Worm (Caenorhabditis elegans): Measurements from ENCODE around the gene flr-1.

flr-1 gene

DNA sequence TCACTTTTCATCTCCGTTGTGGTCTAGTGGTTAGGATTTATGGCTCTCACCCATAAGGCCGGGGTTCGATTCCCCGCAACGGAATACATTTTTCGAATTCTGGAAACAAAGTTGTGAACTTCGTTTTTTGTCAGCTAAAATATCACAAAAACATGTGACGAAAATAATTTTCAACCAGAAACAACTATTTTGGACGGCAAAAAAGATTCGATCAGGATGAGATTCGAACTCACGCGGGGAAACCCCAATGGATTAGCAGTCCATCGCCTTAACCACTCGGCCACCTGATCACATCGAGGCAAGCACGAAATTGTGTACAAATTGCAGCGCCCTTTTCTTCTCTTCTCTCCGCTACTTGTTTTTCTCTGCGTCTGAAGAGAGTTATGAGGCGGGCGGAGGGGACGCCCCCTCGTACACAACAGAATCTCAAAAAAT, 7.7 kb downstream of the flr-1 start (continued):
- TF ChIP-seq nhr-85 (tag) (peak; percentile 79), ztf-11 (tag; optimal IDR thresholded peaks at IDR 0.05) (peak in 1 of 2 experiments; percentile 39), nhr-90 (tag; optimal IDR thresholded peaks at IDR 0.05; ENCODE audit: poor library complexity) (peak; percentile 75), lin-14 (GFP tag; optimal IDR thresholded peaks at IDR 0.05) (peak; percentile 72), mdl-1 (tag; optimal IDR thresholded peaks at IDR 0.05) (peak in 1 of 2 experiments; percentile 56), fkh-10 (GFP tag; optimal IDR thresholded peaks at IDR 0.05) (peak; percentile 11), ceh-82 (tag; optimal IDR thresholded peaks at IDR 0.05) (peak; percentile 43 to 44 (median 44)), dsc-1 (tag; optimal IDR thresholded peaks at IDR 0.05) (peak; percentile 84), snu-23 (GFP tag; optimal IDR thresholded peaks at IDR 0.05) (peak; percentile 83), ceh-8 (GFP tag; optimal IDR thresholded peaks at IDR 0.05) (peak; percentile 48), nhr-77 (tag; optimal IDR thresholded peaks at IDR 0.05) (peak; percentile 34), xbp-1 (tag; optimal IDR thresholded peaks at IDR 0.05) (peak; percentile 47), C16A3.4 (tag; optimal IDR thresholded peaks at IDR 0.05) (peak; percentile 34), swsn-7 (tag; optimal IDR thresholded peaks at IDR 0.05) (peak; percentile 60), grh-1 (GFP tag; IDR thresholded peaks at IDR 0.05) (peak; percentile 56)

DNA sequence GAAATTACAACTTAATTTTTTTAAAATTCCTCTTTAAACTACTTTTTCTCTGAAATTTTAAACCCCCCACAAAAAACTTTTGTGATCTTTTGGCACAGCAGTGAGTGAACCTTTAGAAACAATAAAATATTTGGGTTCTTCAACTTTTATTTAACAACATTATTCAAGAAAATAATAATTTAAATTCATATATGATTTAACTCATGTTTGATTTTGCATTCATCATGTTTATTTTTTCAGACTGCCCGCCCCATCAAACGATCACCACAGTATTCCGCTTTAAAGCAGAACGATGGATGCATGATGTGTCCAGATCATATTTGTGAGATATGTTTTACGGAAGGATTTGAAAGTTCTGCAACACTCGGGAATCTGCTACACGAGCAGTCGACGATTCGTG, 9.9 kb downstream of the flr-1 start, which contains the start of gene set-8:
Gene set-8, plus strand, starts transcription at position 301 of the 400 bp plus-strand sequence.
- TF ChIP-seq irx-1 (tag; optimal IDR thresholded peaks at IDR 0.05) (no peak), hlh-4 (tag; optimal IDR thresholded peaks at IDR 0.05) (no peak), fkh-8 (tag; optimal IDR thresholded peaks at IDR 0.05) (no peak), lin-35 (GFP tag; optimal IDR thresholded peaks at IDR 0.05) (no peak), mep-1 (tag; optimal IDR thresholded peaks at IDR 0.05) (no peak), ama-1 (optimal IDR thresholded peaks at IDR 0.05) (no peak), nhr-20 (tag; optimal IDR thresholded peaks at IDR 0.05) (no peak), sptf-1 (tag; optimal IDR thresholded peaks at IDR 0.05) (no peak), sox-4 (tag; optimal IDR thresholded peaks at IDR 0.05) (no peak), ceh-90 (tag; optimal IDR thresholded peaks at IDR 0.05) (no peak)

DNA sequence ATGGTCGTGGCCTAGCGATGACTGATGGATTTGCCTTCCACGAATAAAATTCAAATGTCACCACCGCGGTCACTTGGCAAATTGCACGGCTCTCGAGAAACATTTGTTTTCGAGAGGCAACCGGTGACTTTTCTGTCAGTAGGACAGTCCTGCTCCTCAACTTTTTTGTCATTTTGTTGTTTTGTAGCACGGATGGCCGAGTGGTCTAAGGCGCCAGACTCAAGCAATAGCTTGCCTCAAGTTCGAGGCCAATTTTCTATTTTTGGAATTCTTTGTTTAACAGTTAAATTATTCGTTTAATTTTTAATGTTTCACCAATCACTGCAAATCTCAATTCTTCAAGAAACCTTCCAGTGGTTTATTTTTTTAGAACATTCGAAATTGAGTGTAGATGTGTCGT, 12.1 kb downstream of the flr-1 start:
- TF ChIP-seq fkh-8 (tag; optimal IDR thresholded peaks at IDR 0.05) (no peak), C04F5.9 (tag; optimal IDR thresholded peaks at IDR 0.05) (no peak), zip-4 (GFP tag; optimal IDR thresholded peaks at IDR 0.05) (no peak), egl-27 (tag; optimal IDR thresholded peaks at IDR 0.05) (no peak), mep-1 (tag; optimal IDR thresholded peaks at IDR 0.05) (no peak), mab-9 (GFP tag; IDR thresholded peaks at IDR 0.05) (no peak), efl-1 (optimal IDR thresholded peaks at IDR 0.05) (no peak), efl-1 (GFP tag; optimal IDR thresholded peaks at IDR 0.05 in 1 of 2) (no peak), vab-15 (tag; optimal IDR thresholded peaks at IDR 0.05) (no peak), jun-1 (tag; optimal IDR thresholded peaks at IDR 0.05) (no peak), nhr-47 (tag; optimal IDR thresholded peaks at IDR 0.05) (no peak), nhr-12 (tag; optimal IDR thresholded peaks at IDR 0.05) (no peak), egl-13 (tag; optimal IDR thresholded peaks at IDR 0.05) (no peak), nhr-77 (tag; optimal IDR thresholded peaks at IDR 0.05) (no peak), blmp-1 (tag; optimal IDR thresholded peaks at IDR 0.05) (no peak)

ce11 chrX:13443283-13443682, 13.1 kb downstream of the flr-1 start:
- TF ChIP-seq blmp-1 (tag; optimal IDR thresholded peaks at IDR 0.05) (no peak), nhr-71 (tag; optimal IDR thresholded peaks at IDR 0.05) (no peak), swsn-7 (tag; optimal IDR thresholded peaks at IDR 0.05) (no peak), isw-1 (GFP tag; IDR thresholded peaks at IDR 0.05) (no peak), ama-1 (optimal IDR thresholded peaks at IDR 0.05) (no peak), nhr-85 (tag) (no peak), fkh-8 (tag; optimal IDR thresholded peaks at IDR 0.05) (no peak), elt-2 (tag; optimal IDR thresholded peaks at IDR 0.05) (no peak), nhr-77 (tag; optimal IDR thresholded peaks at IDR 0.05) (no peak), skn-1 (tag; optimal IDR thresholded peaks at IDR 0.05) (no peak), lin-14 (GFP tag; optimal IDR thresholded peaks at IDR 0.05) (no peak), mep-1 (tag; optimal IDR thresholded peaks at IDR 0.05) (no peak), sox-4 (tag; optimal IDR thresholded peaks at IDR 0.05) (no peak), nhr-47 (tag; optimal IDR thresholded peaks at IDR 0.05) (no peak), dpl-1 (GFP tag; optimal IDR thresholded peaks at IDR 0.05) (no peak), ztf-4 (tag; optimal IDR thresholded peaks at IDR 0.05) (no peak), snu-23 (GFP tag; optimal IDR thresholded peaks at IDR 0.05) (no peak), hlh-17 (GFP tag; optimal IDR thresholded peaks at IDR 0.05; ENCODE audit: borderline replicate concordance) (no peak)

Measured in whole organism, L1 larva.